Worm (Caenorhabditis elegans): Measurements from ENCODE around the gene mltn-13.
A peak's percentile ranks its signal among the peaks of the same experiment; 100 is the strongest.

The mltn-13 gene

ce11 chrX:4444843-4445242 lies 3.3 kb downstream of the mltn-13 start (continued):
- TF ChIP-seq zag-1 (tag; optimal IDR thresholded peaks at IDR 0.05) (no peak), snu-23 (GFP tag; optimal IDR thresholded peaks at IDR 0.05) (peak; percentile 64), dpl-1 (GFP tag; optimal IDR thresholded peaks at IDR 0.05) (no peak), nhr-47 (tag; optimal IDR thresholded peaks at IDR 0.05) (no peak), lin-13 (GFP tag; optimal IDR thresholded peaks at IDR 0.05) (no peak), ztf-11 (tag; optimal IDR thresholded peaks at IDR 0.05) (no peak), C04F5.9 (tag; optimal IDR thresholded peaks at IDR 0.05) (no peak), efl-3 (GFP tag; optimal IDR thresholded peaks at IDR 0.05) (no peak), isw-1 (GFP tag; IDR thresholded peaks at IDR 0.05) (no peak), zip-4 (GFP tag; optimal IDR thresholded peaks at IDR 0.05) (no peak), fkh-4 (tag; optimal IDR thresholded peaks at IDR 0.05; ENCODE audit: borderline replicate concordance) (no peak), sox-4 (tag; optimal IDR thresholded peaks at IDR 0.05) (no peak), mep-1 (tag; optimal IDR thresholded peaks at IDR 0.05) (no peak), unc-130 (tag; optimal IDR thresholded peaks at IDR 0.05) (peak; percentile 47), mab-9 (GFP tag; IDR thresholded peaks at IDR 0.05) (no peak), hpl-2 (GFP tag; optimal IDR thresholded peaks at IDR 0.05) (no peak), lin-14 (GFP tag; optimal IDR thresholded peaks at IDR 0.05) (peak; percentile 17), fos-1 (tag; optimal IDR thresholded peaks at IDR 0.05) (no peak), sup-37 (GFP tag; optimal IDR thresholded peaks at IDR 0.05) (peak; percentile 2), F16B12.6 (tag; optimal IDR thresholded peaks at IDR 0.05) (no peak), ets-5 (GFP tag; IDR thresholded peaks at IDR 0.05) (no peak), lin-35 (GFP tag; optimal IDR thresholded peaks at IDR 0.05) (peak in 1 of 2 experiments; percentile 56), nhr-28 (tag; optimal IDR thresholded peaks at IDR 0.05) (no peak), tlp-1 (tag; optimal IDR thresholded peaks at IDR 0.05) (no peak), ceh-8 (GFP tag; optimal IDR thresholded peaks at IDR 0.05) (no peak), xbp-1 (tag; optimal IDR thresholded peaks at IDR 0.05) (peak; percentile 48), egl-13 (tag; optimal IDR thresholded peaks at IDR 0.05) (no peak), ces-1 (GFP tag; optimal IDR thresholded peaks at IDR 0.05) (no peak), ceh-90 (tag; optimal IDR thresholded peaks at IDR 0.05) (no peak), nhr-85 (tag) (no peak), aha-1 (tag; optimal IDR thresholded peaks at IDR 0.05) (no peak), hlh-17 (GFP tag; optimal IDR thresholded peaks at IDR 0.05; ENCODE audit: borderline replicate concordance) (no peak), tbx-2 (tag; optimal IDR thresholded peaks at IDR 0.05) (no peak), dsc-1 (tag; optimal IDR thresholded peaks at IDR 0.05) (peak; percentile 16), mef-2 (tag; optimal IDR thresholded peaks at IDR 0.05) (no peak), unc-30 (tag; optimal IDR thresholded peaks at IDR 0.05) (no peak), mdl-1 (tag; optimal IDR thresholded peaks at IDR 0.05) (peak in 1 of 2 experiments; percentile 44), efl-1 (optimal IDR thresholded peaks at IDR 0.05) (no peak), efl-1 (GFP tag; optimal IDR thresholded peaks at IDR 0.05 in 1 of 2) (peak in 1 of 2 experiments; percentile 48), nhr-71 (tag; optimal IDR thresholded peaks at IDR 0.05) (no peak), rnt-1 (tag; optimal IDR thresholded peaks at IDR 0.05) (peak; percentile 66), jun-1 (tag; optimal IDR thresholded peaks at IDR 0.05) (no peak), ceh-88 (GFP tag; IDR thresholded peaks at IDR 0.05) (no peak), grh-1 (GFP tag; IDR thresholded peaks at IDR 0.05) (no peak), lin-39 (tag; optimal IDR thresholded peaks at IDR 0.05) (no peak), unc-62 (GFP tag; optimal IDR thresholded peaks at IDR 0.05) (no peak), ceh-63 (GFP tag; optimal IDR thresholded peaks at IDR 0.05) (no peak), unc-86 (tag; optimal IDR thresholded peaks at IDR 0.05) (no peak), ama-1 (optimal IDR thresholded peaks at IDR 0.05) (no peak), Y116A8C.19 (tag; optimal IDR thresholded peaks at IDR 0.05; ENCODE audit: borderline replicate concordance) (no peak), unc-98 (GFP tag; IDR thresholded peaks at IDR 0.05) (no peak), pax-3 (tag; optimal IDR thresholded peaks at IDR 0.05) (no peak), ztf-4 (tag; optimal IDR thresholded peaks at IDR 0.05) (no peak), irx-1 (tag; optimal IDR thresholded peaks at IDR 0.05) (no peak), lir-3 (tag; optimal IDR thresholded peaks at IDR 0.05; ENCODE audit: poor library complexity) (no peak)
